Worm (Caenorhabditis elegans) whole organism, L1 larva: ENCODE data around the gene klp-12.
"Not testable (repeated sequence)": the region's sequence is repeated elsewhere in the genome, so short reads cannot be mapped to it uniquely, and the experiment has no call there.

Experiments
- C04F5.9 ChIP-seq: sonication (generic microtip); optimal IDR thresholded peaks from 2 replicates; lab custom pipeline; 2016; ENCODE audit warnings: missing genetic modification characterization, missing compliant biosample characterization
- C34B4.2 ChIP-seq: sonication (generic microtip); optimal IDR thresholded peaks from 2 replicates; lab custom pipeline; 2017; ENCODE audit warnings: mild to moderate bottlenecking, missing genetic modification characterization, missing compliant biosample characterization
- aha-1 ChIP-seq: fragments of 150-350 bp; optimal IDR thresholded peaks from 2 replicates; lab custom pipeline; 2014; ENCODE audit warnings: missing biosample characterization, missing genetic modification characterization
- alr-1 ChIP-seq: fragments of 200-800 bp; sonication (Bioruptor generic); optimal IDR thresholded peaks from 2 replicates; lab custom pipeline; 2018; ENCODE audit warnings: borderline replicate concordance, mild to moderate bottlenecking, missing genetic modification characterization, missing compliant biosample characterization
- ama-1 ChIP-seq: fragments of 150-350 bp; optimal IDR thresholded peaks from 2 replicates; lab custom pipeline; 2014
- ceh-82 ChIP-seq, 3 experiments: fragments of 150-350 bp in 1 of 3; sonication (generic microtip) in 2 of 3; optimal IDR thresholded peaks; 2 replicates each; lab custom pipeline; 2014 to 2017; ENCODE audit warnings: missing biosample characterization in 3 of 3, missing genetic modification characterization in 3 of 3
- ceh-88 ChIP-seq: fragments of 200-800 bp; sonication (Bioruptor generic); IDR thresholded peaks from 2 replicates; pipeline ENCODE4 v1.3.6; 2022; ENCODE audit warnings: missing genetic modification characterization, missing compliant biosample characterization
- dpl-1 ChIP-seq, 3 experiments: fragments of 150-350 bp in 2 of 3; sonication (generic microtip) in 1 of 3; optimal IDR thresholded peaks; 2 replicates each; lab custom pipeline; 2014 to 2017; ENCODE audit warnings: missing biosample characterization in 3 of 3, missing genetic modification characterization in 3 of 3, missing genetic modification reagents in 3 of 3
- efl-1 ChIP-seq, 4 experiments: fragments of 150-350 bp; optimal IDR thresholded peaks in 3 of 4; peaks in 1 of 4; 1 replicate in 1 of 4; 2 replicates in 3 of 4; lab custom pipeline; 2014; ENCODE audit warnings: missing biosample characterization in 2 of 4, missing genetic modification characterization in 2 of 4, missing genetic modification reagents in 2 of 4
- efl-3 ChIP-seq: fragments of 200-800 bp; sonication (Bioruptor generic); optimal IDR thresholded peaks from 2 replicates; lab custom pipeline; 2018; ENCODE audit warnings: mild to moderate bottlenecking, missing genetic modification characterization, missing compliant biosample characterization
- ets-5 ChIP-seq: fragments of 200-800 bp; sonication (Bioruptor generic); IDR thresholded peaks from 2 replicates; pipeline ENCODE4 v1.3.6; 2022; ENCODE audit warnings: missing genetic modification characterization, missing compliant biosample characterization
- fkh-10 ChIP-seq: sonication (generic microtip); optimal IDR thresholded peaks from 2 replicates; lab custom pipeline; 2017; ENCODE audit warnings: missing biosample characterization, missing genetic modification reagents, missing genetic modification characterization
- fkh-8 ChIP-seq: sonication (generic microtip); optimal IDR thresholded peaks from 2 replicates; lab custom pipeline; 2016; ENCODE audit warnings: mild to moderate bottlenecking, missing genetic modification characterization, missing compliant biosample characterization
- hlh-17 ChIP-seq: fragments of 200-800 bp; sonication (Bioruptor generic); optimal IDR thresholded peaks from 2 replicates; lab custom pipeline; 2018; ENCODE audit warnings: missing genetic modification characterization, mild to moderate bottlenecking, missing compliant biosample characterization, moderate library complexity, borderline replicate concordance
- hlh-4 ChIP-seq: sonication (generic microtip); optimal IDR thresholded peaks from 2 replicates; lab custom pipeline; 2016; ENCODE audit warnings: mild to moderate bottlenecking, missing genetic modification characterization, missing compliant biosample characterization
- irx-1 ChIP-seq: sonication (generic microtip); optimal IDR thresholded peaks from 2 replicates; lab custom pipeline; 2016; ENCODE audit warnings: missing genetic modification characterization, missing compliant biosample characterization
- lin-14 ChIP-seq: fragments of 200-800 bp; sonication (Bioruptor generic); optimal IDR thresholded peaks from 2 replicates; lab custom pipeline; 2018; ENCODE audit warnings: mild to moderate bottlenecking, missing genetic modification characterization, moderate library complexity, missing compliant biosample characterization
- lin-15B ChIP-seq: fragments of 150-350 bp; sonication (generic microtip); optimal IDR thresholded peaks from 3 replicates; lab custom pipeline; 2014; ENCODE audit warnings: missing biosample characterization, missing genetic modification characterization
- lsy-2 ChIP-seq, 2 experiments: fragments of 150-350 bp; optimal IDR thresholded peaks; 2 replicates each; lab custom pipeline; 2014; ENCODE audit warnings: missing biosample characterization in 2 of 2, missing genetic modification characterization in 2 of 2
- mab-9 ChIP-seq: fragments of 200-800 bp; sonication (Bioruptor generic); IDR thresholded peaks from 2 replicates; pipeline ENCODE4 v1.3.6; 2022; ENCODE audit warnings: missing genetic modification reagents, missing genetic modification characterization, missing compliant biosample characterization
- nhr-11 ChIP-seq: fragments of 150-350 bp; optimal IDR thresholded peaks from 2 replicates; lab custom pipeline; 2014; ENCODE audit warnings: missing biosample characterization, missing genetic modification characterization
- nhr-19 ChIP-seq: fragments of 200-800 bp; sonication (Bioruptor generic); conservative IDR thresholded peaks from 2 replicates; pipeline ENCODE4 v1.3.6; 2022; ENCODE audit warnings: missing genetic modification characterization, missing compliant biosample characterization
- nhr-237 ChIP-seq: fragments of 150-350 bp; optimal IDR thresholded peaks from 2 replicates; lab custom pipeline; 2014; ENCODE audit warnings: missing biosample characterization, missing genetic modification characterization
- nhr-28 ChIP-seq: fragments of 150-350 bp; optimal IDR thresholded peaks from 2 replicates; lab custom pipeline; 2014; ENCODE audit warnings: missing biosample characterization, missing genetic modification characterization
- nhr-71 ChIP-seq: sonication (generic microtip); optimal IDR thresholded peaks from 2 replicates; lab custom pipeline; 2016; ENCODE audit warnings: mild to moderate bottlenecking, missing genetic modification characterization, moderate library complexity, missing compliant biosample characterization
- pag-3 ChIP-seq: sonication (generic microtip); optimal IDR thresholded peaks from 2 replicates; lab custom pipeline; 2017; ENCODE audit warnings: missing genetic modification characterization, mild to moderate bottlenecking, missing compliant biosample characterization, antibody characterized with exemption, borderline replicate concordance; ENCODE audit not compliant: insufficient read depth
- pax-3 ChIP-seq: fragments of 200-800 bp; sonication (Bioruptor generic); optimal IDR thresholded peaks from 2 replicates; lab custom pipeline; 2018; ENCODE audit warnings: mild to moderate bottlenecking, missing genetic modification characterization, moderate library complexity, missing compliant biosample characterization
- pqm-1 ChIP-seq: sonication (generic microtip); optimal IDR thresholded peaks from 3 replicates; lab custom pipeline; 2017; ENCODE audit warnings: missing biosample characterization, missing genetic modification characterization
- sptf-1 ChIP-seq: fragments of 150-350 bp; optimal IDR thresholded peaks from 2 replicates; lab custom pipeline; 2014; ENCODE audit warnings: missing biosample characterization, missing genetic modification characterization
- tbx-2 ChIP-seq: sonication (generic microtip); optimal IDR thresholded peaks from 2 replicates; lab custom pipeline; 2016; ENCODE audit warnings: missing genetic modification characterization, missing compliant biosample characterization
- vab-15 ChIP-seq: sonication (generic microtip); optimal IDR thresholded peaks from 2 replicates; lab custom pipeline; 2017; ENCODE audit warnings: missing genotype, mild to moderate bottlenecking, missing genetic modification characterization, missing compliant biosample characterization
- ztf-11 ChIP-seq, 2 experiments: sonication (generic microtip); optimal IDR thresholded peaks; 2 replicates each; lab custom pipeline; 2016 to 2017; ENCODE audit warnings: missing genetic modification characterization in 2 of 2, missing biosample characterization in 1 of 2, missing compliant biosample characterization in 1 of 2

klp-12 gene

ce11 chrIV:11329269-11329668, 30.4 kb downstream of the klp-12 start, which contains the start of gene leo-1:
leo-1 (minus strand) TSS chrIV:11329369.
- TF ChIP-seq ama-1 (lab: Kevin White, UChicago) (no peak), nhr-28 (tag; lab: Kevin White, UChicago) (no peak), lsy-2 (tag; optimal IDR thresholded peaks at IDR 0.05; lab: Kevin White, UChicago) (no peak), aha-1 (no peak), ceh-88 (GFP tag; lab: Robert Waterston, UW) (no peak), hlh-4 (tag; lab: Kevin White, UChicago) (no peak), dpl-1 (GFP tag; optimal IDR thresholded peaks at IDR 0.05; lab: Kevin White, UChicago) (no peak), efl-1 (optimal IDR thresholded peaks at IDR 0.05; lab: Kevin White, UChicago) (no peak), efl-1 (GFP tag; optimal IDR thresholded peaks at IDR 0.05 in 1 of 2; lab: Kevin White, UChicago) (no peak), hlh-17 (no peak), vab-15 (no peak), C34B4.2 (no peak), lin-14 (no peak), fkh-8 (tag; lab: Kevin White, UChicago) (no peak)

DNA sequence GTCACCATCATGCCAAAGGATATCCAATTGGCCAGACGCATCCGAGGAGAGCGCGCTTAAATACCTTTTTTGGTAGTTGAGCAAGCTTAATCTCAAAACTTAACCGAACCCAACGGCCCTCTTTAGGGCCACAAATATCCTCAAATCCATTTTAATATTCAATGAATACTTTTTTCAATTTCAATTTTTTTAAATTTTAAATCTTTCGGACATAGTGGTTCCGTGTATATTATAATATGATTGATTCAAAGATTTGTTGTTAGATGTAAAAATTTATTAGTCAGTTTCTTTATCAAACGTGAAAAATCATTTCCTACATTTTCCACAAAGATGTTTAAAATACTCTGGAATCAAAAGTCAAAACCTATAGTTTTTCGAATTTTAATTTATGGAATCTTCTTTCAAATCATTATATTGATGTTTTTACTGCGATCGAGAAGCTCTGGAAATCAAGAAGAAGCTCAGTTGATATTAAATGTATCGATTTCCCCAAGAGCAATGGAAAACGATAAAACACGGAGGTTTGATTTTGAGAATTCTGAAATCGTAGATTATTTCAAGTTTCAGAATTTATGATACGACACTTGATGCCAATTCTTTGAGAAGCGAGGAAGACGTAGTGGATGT, 32.6 kb downstream of the klp-12 start, which contains the start of gene B0035.21:
B0035.21 (plus strand) TSS at position 322 of the 627 bp plus-strand sequence.
- no peak for TF ChIP-seq pax-3 (tag; lab: Kevin White, UChicago)
- no peak for TF ChIP-seq efl-1 (optimal IDR thresholded peaks at IDR 0.05; lab: Kevin White, UChicago)
- TF ChIP-seq efl-1 (GFP tag; optimal IDR thresholded peaks at IDR 0.05 in 1 of 2; lab: Kevin White, UChicago): peak in 1 of 2 experiments; percentile 59
- TF ChIP-seq C04F5.9 (tag; lab: Kevin White, UChicago): no peak

DNA sequence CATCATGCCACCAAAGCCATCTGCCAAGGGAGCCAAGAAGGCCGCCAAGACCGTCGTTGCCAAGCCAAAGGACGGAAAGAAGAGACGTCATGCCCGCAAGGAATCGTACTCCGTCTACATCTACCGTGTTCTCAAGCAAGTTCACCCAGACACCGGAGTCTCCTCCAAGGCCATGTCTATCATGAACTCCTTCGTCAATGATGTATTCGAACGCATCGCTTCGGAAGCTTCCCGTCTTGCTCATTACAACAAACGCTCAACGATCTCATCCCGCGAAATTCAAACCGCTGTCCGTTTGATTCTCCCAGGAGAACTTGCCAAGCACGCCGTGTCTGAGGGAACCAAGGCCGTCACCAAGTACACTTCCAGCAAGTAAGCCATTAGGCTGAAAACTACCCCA, 34.9 kb downstream of the klp-12 start, which contains the start of gene his-48:
his-48 (plus strand) TSS at position 5 of the 400 bp plus-strand sequence.
- TF ChIP-seq hlh-4 (tag; lab: Kevin White, UChicago); fkh-10 (GFP tag; lab: Kevin White, UChicago); mab-9 (GFP tag; lab: Robert Waterston, UW): not testable (repeated sequence)

- TF ChIP-seq nhr-71 (tag; lab: Kevin White, UChicago): no peak
- no peak for TF ChIP-seq ztf-11 (tag; optimal IDR thresholded peaks at IDR 0.05; lab: Kevin White, UChicago)
- TF ChIP-seq pax-3 (tag; lab: Kevin White, UChicago): no peak
- TF ChIP-seq fkh-10 (GFP tag; lab: Kevin White, UChicago): no peak
- no peak for TF ChIP-seq pag-3 (tag; lab: Kevin White, UChicago)
- TF ChIP-seq nhr-11 (tag; lab: Kevin White, UChicago): no peak
- no peak for TF ChIP-seq nhr-237 (tag; lab: Kevin White, UChicago)
- no peak for TF ChIP-seq nhr-19 (GFP tag; lab: Robert Waterston, UW)
- TF ChIP-seq hlh-17: no peak
- TF ChIP-seq lin-15B (tag; lab: Kevin White, UChicago): no peak
- no peak for TF ChIP-seq efl-3
- no peak for TF ChIP-seq ama-1 (lab: Kevin White, UChicago)
- TF ChIP-seq ceh-82 (tag; optimal IDR thresholded peaks at IDR 0.05; lab: Kevin White, UChicago): no peak
- TF ChIP-seq sptf-1 (tag; lab: Kevin White, UChicago): no peak
- no peak for TF ChIP-seq lin-14
- TF ChIP-seq pqm-1 (tag; lab: Kevin White, UChicago): no peak
- TF ChIP-seq C04F5.9 (tag; lab: Kevin White, UChicago): no peak
- TF ChIP-seq ets-5 (GFP tag; lab: Robert Waterston, UW): no peak
- no peak for TF ChIP-seq irx-1 (tag; lab: Kevin White, UChicago)
- TF ChIP-seq alr-1 (tag; lab: Kevin White, UChicago): no peak
Observed at ce11 chrIV:11323666-11324065, 36.0 kb downstream of the klp-12 start.

DNA sequence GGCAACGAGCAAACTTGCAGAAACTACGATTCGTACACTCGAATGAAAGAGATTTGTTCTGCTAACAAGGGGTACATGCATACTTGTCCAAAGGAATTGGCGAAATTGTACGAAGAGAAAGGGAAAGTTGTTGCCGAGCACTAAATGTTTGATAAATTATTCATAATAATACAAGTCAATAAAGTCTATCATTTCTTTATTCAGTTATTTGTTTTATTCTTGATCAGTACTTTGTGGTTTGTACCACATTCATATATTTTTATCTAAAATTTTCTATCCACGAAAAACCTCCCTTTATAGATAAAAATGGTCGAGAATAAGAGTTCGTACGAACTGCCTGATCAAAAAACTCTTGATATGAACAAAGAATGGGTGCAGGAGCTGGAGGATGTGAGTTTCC, 39.2 kb downstream of the klp-12 start, which contains the start of gene edg-1:
edg-1 (plus strand) TSS at position 301 of the 400 bp plus-strand sequence.
- TF ChIP-seq tbx-2 (tag; lab: Kevin White, UChicago) (no peak), C04F5.9 (tag; lab: Kevin White, UChicago) (no peak), hlh-4 (tag; lab: Kevin White, UChicago) (no peak)
- TF ChIP-seq, all 84 proteins: peak for 0
